Fruit fly (Drosophila melanogaster) whole organism: ENCODE data around the gene CG40485.

Source experiments
- Dll ChIP-seq: fragments of >200 bp; optimal IDR thresholded peaks from 2 replicates; lab custom pipeline; 2017
- EcR ChIP-seq, 2 experiments: fragments of >200 bp; optimal IDR thresholded peaks; 2 replicates each; lab custom pipeline; 2017; ENCODE audit warnings: missing biosample characterization in 2 of 2, missing genetic modification characterization in 2 of 2, missing genetic modification reagents in 2 of 2

- TF ChIP-seq Dll (lab: Kevin White, UChicago) (no peak), EcR (GFP tag; optimal IDR thresholded peaks at IDR 0.05; lab: Kevin White, UChicago) (no peak)
Observed at dm6 chrX:22959991-22960390, 2.2 kb downstream of the CG40485 start, which contains the start of gene CG40486.
